Worm (Caenorhabditis elegans): ENCODE measurements around the gene emb-5.
A peak's percentile ranks its signal among the peaks of the same experiment; 100 is the strongest.

emb-5 gene

DNA sequence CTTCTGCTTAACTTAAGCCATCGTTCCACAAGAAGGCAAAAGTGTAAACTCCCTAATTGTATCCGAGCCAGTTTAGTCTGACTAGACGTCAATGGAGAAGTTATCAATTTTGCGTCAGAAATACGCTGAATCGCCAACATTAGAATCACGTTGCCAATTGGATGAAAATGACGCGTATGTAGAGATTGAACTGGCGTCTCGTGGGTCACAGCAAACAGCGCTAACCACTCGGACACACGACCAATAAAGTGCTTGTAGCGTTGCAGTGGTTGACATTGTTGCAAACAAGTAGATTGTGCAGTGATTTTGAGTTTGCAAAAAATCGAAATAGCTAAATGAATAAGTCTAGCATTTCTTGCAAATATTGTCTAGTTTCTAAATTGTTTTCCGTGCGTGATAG is 30.9 kb downstream of the emb-5 start (continued):
- TF ChIP-seq lin-35 (GFP tag; optimal IDR thresholded peaks at IDR 0.05) (peak in 1 of 3 experiments; percentile 75), ztf-25 (GFP tag; IDR thresholded peaks at IDR 0.05) (peak; percentile 88; the same call in 1 of the 2 replicates), tbp1 (GFP tag; optimal IDR thresholded peaks at IDR 0.05) (peak; percentile 98), pbrm-1 (GFP tag; IDR thresholded peaks at IDR 0.05) (peak; percentile 66), snpc-1.3 (tag; optimal IDR thresholded peaks at IDR 0.05; ENCODE audit: insufficient read depth) (peak; percentile 92), F57A8.1 (GFP tag; optimal IDR thresholded peaks at IDR 0.05) (peak; percentile 74), F55B11.4 (tag; optimal IDR thresholded peaks at IDR 0.05; ENCODE audit: borderline replicate concordance, insufficient read depth) (no peak), fkh-3 (tag; optimal IDR thresholded peaks at IDR 0.05) (no peak), Y79H2A.3 (GFP tag; conservative IDR thresholded peaks at IDR 0.05) (0 out of 2 replicates have a peak, but pooled peaks have one; percentile 44), hrde-1 (tag; optimal IDR thresholded peaks at IDR 0.05; ENCODE audit: borderline replicate concordance) (peak; percentile 86), F10E7.11 (tag; optimal IDR thresholded peaks at IDR 0.05) (peak; percentile 62), nhr-80 (tag; optimal IDR thresholded peaks at IDR 0.05) (peak; percentile 70), F49E8.2 (tag; optimal IDR thresholded peaks at IDR 0.05; ENCODE audit: insufficient read depth) (peak; percentile 90), dpl-1 (GFP tag; optimal IDR thresholded peaks at IDR 0.05) (no peak), dox-1 (GFP tag; IDR thresholded peaks at IDR 0.05) (peak; percentile 87), let-526 (GFP tag; IDR thresholded peaks at IDR 0.05) (peak; percentile 74; the same call in 1 of the 2 replicates), athp-1 (tag; optimal IDR thresholded peaks at IDR 0.05) (peak; percentile 94), Y95B8A.8 (GFP tag; IDR thresholded peaks at IDR 0.05) (0 out of 2 replicates have a peak, but pooled peaks have one; percentile 63), lsl-1 (GFP tag; optimal IDR thresholded peaks at IDR 0.05) (peak; percentile 67), madf-3 (GFP tag; IDR thresholded peaks at IDR 0.05) (no peak), unc-62 (GFP tag; optimal IDR thresholded peaks at IDR 0.05) (peak; percentile 26), rcor-1 (GFP tag; IDR thresholded peaks at IDR 0.05) (peak; percentile 23; the same call in 1 of the 2 replicates), aptf-3 (GFP tag; IDR thresholded peaks at IDR 0.05) (peak; percentile 90), B0035.1 (tag; optimal IDR thresholded peaks at IDR 0.05) (peak; percentile 17), tbx-9 (tag; optimal IDR thresholded peaks at IDR 0.05; ENCODE audit: borderline replicate concordance) (peak; percentile 45), atf-7 (tag; optimal IDR thresholded peaks at IDR 0.05) (peak; percentile 69), hsf-1 (GFP tag; IDR thresholded peaks at IDR 0.05) (peak; percentile 59; the same call in 1 of the 2 replicates), hmg-20 (GFP tag; IDR thresholded peaks at IDR 0.05) (0 out of 2 replicates have a peak, but pooled peaks have one; percentile 59), cebp-1 (GFP tag; IDR thresholded peaks at IDR 0.05) (peak; percentile 50; the same call in 1 of the 2 replicates), cebp-1 (tag; optimal IDR thresholded peaks at IDR 0.05) (no peak), ceh-27 (GFP tag; optimal IDR thresholded peaks at IDR 0.05) (peak; percentile 88), ceh-40 (GFP tag; IDR thresholded peaks at IDR 0.05) (peak; percentile 76; the same call in 1 of the 2 replicates), nfya-1 (tag; optimal IDR thresholded peaks at IDR 0.05; ENCODE audit: borderline replicate concordance, insufficient read depth) (no peak), madf-10 (tag; optimal IDR thresholded peaks at IDR 0.05) (peak; percentile 74), madf-6 (GFP tag; IDR thresholded peaks at IDR 0.05) (peak; percentile 74; the same call in 1 of the 2 replicates), attf-5 (GFP tag; optimal IDR thresholded peaks at IDR 0.05) (peak; percentile 81), hlh-12 (tag; optimal IDR thresholded peaks at IDR 0.05) (peak; percentile 88), F37B4.10 (GFP tag; IDR thresholded peaks at IDR 0.05) (0 out of 2 replicates have a peak, but pooled peaks have one; percentile 71), F33H1.4 (GFP tag; IDR thresholded peaks at IDR 0.05) (peak; percentile 57), mcd-1 (GFP tag; IDR thresholded peaks at IDR 0.05) (no peak), F23B12.7 (tag; optimal IDR thresholded peaks at IDR 0.05; ENCODE audit: insufficient read depth) (peak; percentile 82), Y56A3A.18 (GFP tag; IDR thresholded peaks at IDR 0.05) (0 out of 2 replicates have a peak, but pooled peaks have one; percentile 45), rec-8 (tag; optimal IDR thresholded peaks at IDR 0.05) (peak; percentile 78 to 96), ztf-18 (tag; optimal IDR thresholded peaks at IDR 0.05) (peak; percentile 89), ets-4 (GFP tag; optimal IDR thresholded peaks at IDR 0.05) (peak; percentile 77), B0261.1 (tag; optimal IDR thresholded peaks at IDR 0.05) (peak; percentile 94)

All from whole organism, young adult.